Fruit fly (Drosophila melanogaster): ENCODE measurements around the gene CG15642.

CG15642 gene

dm6 chrX:15482236-15482660 is 14.7 kb upstream of the CG15642 start, which contains the start of gene CG6340:
Gene CG6340 (plus strand): TSS chrX:15482374.
- TF ChIP-seq noc (tag; optimal IDR thresholded peaks at IDR 0.05): no peak

- no peak for TF ChIP-seq noc (tag; optimal IDR thresholded peaks at IDR 0.05)
Measured at dm6 chrX:15475791-15476190, 8.2 kb upstream of the CG15642 start, which contains the start of gene CG6324. Gene CG6324 (plus strand): TSS chrX:15476091.

dm6 chrX:15475367-15475789 is 7.8 kb upstream of the CG15642 start, which contains the start of gene mh:
Gene mh (minus strand): TSS chrX:15475400.
- TF ChIP-seq noc (tag; optimal IDR thresholded peaks at IDR 0.05): no peak

- TF ChIP-seq noc (tag; optimal IDR thresholded peaks at IDR 0.05): no peak
Measured at dm6 chrX:15471904-15472303, 4.3 kb upstream of the CG15642 start, which contains the start of the genes Grip128 and Alg14. Gene Grip128 (minus strand): TSS chrX:15472119. Gene Alg14 (plus strand): TSS chrX:15472164.

dm6 chrX:15465410-15465809 is 2.1 kb downstream of the CG15642 start:
- no peak for TF ChIP-seq noc (tag; optimal IDR thresholded peaks at IDR 0.05)

- TF ChIP-seq noc (tag; optimal IDR thresholded peaks at IDR 0.05): no peak
Measured at dm6 chrX:15464531-15464930, 3.0 kb downstream of the CG15642 start.

dm6 chrX:15462436-15462857 is 5.1 kb downstream of the CG15642 start, which contains the start of the genes shtd, CG6294 and CG6299:
Gene shtd (minus strand): TSS chrX:15462441.
Gene CG6294 (plus strand): TSS chrX:15462722.
Gene CG6299 (plus strand): TSS chrX:15462722.
- no peak for TF ChIP-seq noc (tag; optimal IDR thresholded peaks at IDR 0.05)

dm6 chrX:15453121-15453520 is 14.4 kb downstream of the CG15642 start, which contains the start of gene CG11655:
Gene CG11655 (plus strand): TSS chrX:15453471.
- peak; percentile 64 for TF ChIP-seq noc (tag; optimal IDR thresholded peaks at IDR 0.05)

- TF ChIP-seq noc (tag; optimal IDR thresholded peaks at IDR 0.05): no peak
Measured at dm6 chrX:15450327-15450644, 17.3 kb downstream of the CG15642 start.

- no peak for TF ChIP-seq noc (tag; optimal IDR thresholded peaks at IDR 0.05)
Measured at dm6 chrX:15449490-15450326, 17.8 kb downstream of the CG15642 start, which contains the start of the genes Scamp and Ahcy. Gene Scamp (minus strand): TSS chrX:15449883. Gene Ahcy (plus strand): TSS chrX:15450261.

dm6 chrX:15448809-15449208 is 18.7 kb downstream of the CG15642 start:
- TF ChIP-seq noc (tag; optimal IDR thresholded peaks at IDR 0.05): no peak

dm6 chrX:15448136-15448535 is 19.4 kb downstream of the CG15642 start:
- no peak for TF ChIP-seq noc (tag; optimal IDR thresholded peaks at IDR 0.05)

- TF ChIP-seq noc (tag; optimal IDR thresholded peaks at IDR 0.05): no peak
Measured at dm6 chrX:15443502-15443901, 24.1 kb downstream of the CG15642 start.

- no peak for TF ChIP-seq noc (tag; optimal IDR thresholded peaks at IDR 0.05)
Measured at dm6 chrX:15441245-15441644, 26.3 kb downstream of the CG15642 start, which contains the start of gene Cngl. Gene Cngl (minus strand): TSS chrX:15441252.
